Worm (Caenorhabditis elegans) whole organism, late embryonic: ENCODE data around the gene isy-1.

Experiments used
- C08G9.2 ChIP-seq: sonication (generic microtip); optimal IDR thresholded peaks from 2 replicates; lab custom pipeline; 2016; ENCODE audit warnings: mild to moderate bottlenecking, missing genetic modification characterization, moderate library complexity, missing compliant biosample characterization
- C38D4.7 ChIP-seq: fragments of 200-800 bp; sonication (Bioruptor generic); optimal IDR thresholded peaks from 2 replicates; lab custom pipeline; 2018; ENCODE audit warnings: mild to moderate bottlenecking, missing genetic modification characterization, moderate library complexity, missing compliant biosample characterization
- F13H6.1 ChIP-seq: sonication (generic microtip); optimal IDR thresholded peaks from 2 replicates; lab custom pipeline; 2016; ENCODE audit warnings: missing genetic modification characterization, missing compliant biosample characterization
- T23F11.4 ChIP-seq: fragments of 200-800 bp; sonication (Bioruptor generic); optimal IDR thresholded peaks from 2 replicates; lab custom pipeline; 2018; ENCODE audit warnings: mild to moderate bottlenecking, missing genetic modification characterization, missing compliant biosample characterization
- ama-1 ChIP-seq: fragments of 150-350 bp; optimal IDR thresholded peaks from 2 replicates; lab custom pipeline; 2014
- ceh-14 ChIP-seq: sonication (generic microtip); optimal IDR thresholded peaks from 2 replicates; lab custom pipeline; 2016; ENCODE audit warnings: missing genotype, missing genetic modification characterization, missing compliant biosample characterization
- ceh-19 ChIP-seq: fragments of 200-800 bp; sonication (Bioruptor generic); optimal IDR thresholded peaks from 2 replicates; lab custom pipeline; 2018; ENCODE audit warnings: mild to moderate bottlenecking, missing genetic modification characterization, missing compliant biosample characterization
- ceh-2 ChIP-seq: sonication (generic microtip); optimal IDR thresholded peaks from 2 replicates; lab custom pipeline; 2016; ENCODE audit warnings: missing genotype, missing genetic modification characterization, missing compliant biosample characterization
- ceh-24 ChIP-seq: sonication (generic microtip); optimal IDR thresholded peaks from 2 replicates; lab custom pipeline; 2016; ENCODE audit warnings: mild to moderate bottlenecking, missing genetic modification characterization, missing compliant biosample characterization
- ceh-30 ChIP-seq: fragments of 150-350 bp; optimal IDR thresholded peaks from 2 replicates; lab custom pipeline; 2014; ENCODE audit warnings: missing biosample characterization, missing genetic modification characterization
- ceh-31 ChIP-seq: sonication (generic microtip); optimal IDR thresholded peaks from 2 replicates; lab custom pipeline; 2016; ENCODE audit warnings: missing genetic modification characterization, missing compliant biosample characterization
- ceh-34 ChIP-seq: sonication (generic microtip); optimal IDR thresholded peaks from 2 replicates; lab custom pipeline; 2016; ENCODE audit warnings: mild to moderate bottlenecking, missing genetic modification characterization, missing compliant biosample characterization
- ceh-45 ChIP-seq: fragments of 200-800 bp; sonication (Bioruptor generic); IDR thresholded peaks from 2 replicates; pipeline ENCODE4 v1.3.6; 2022; ENCODE audit warnings: missing genetic modification reagents, missing genetic modification characterization, missing compliant biosample characterization
- che-1 ChIP-seq: sonication (generic microtip); optimal IDR thresholded peaks from 2 replicates; lab custom pipeline; 2016; ENCODE audit warnings: mild to moderate bottlenecking, missing genetic modification characterization, missing compliant biosample characterization
- dmd-4 ChIP-seq: sonication (generic microtip); optimal IDR thresholded peaks from 2 replicates; lab custom pipeline; 2016; ENCODE audit warnings: borderline replicate concordance, missing genetic modification characterization, missing compliant biosample characterization
- dve-1 ChIP-seq: sonication (generic microtip); optimal IDR thresholded peaks from 2 replicates; lab custom pipeline; 2017; ENCODE audit warnings: antibody characterized with exemption, mild to moderate bottlenecking, missing genetic modification characterization, missing compliant biosample characterization
- elt-4 ChIP-seq: sonication (generic microtip); optimal IDR thresholded peaks from 2 replicates; lab custom pipeline; 2016; ENCODE audit warnings: missing genetic modification characterization, missing compliant biosample characterization
- fkh-10 ChIP-seq: fragments of 150-350 bp; optimal IDR thresholded peaks from 2 replicates; lab custom pipeline; 2014; ENCODE audit warnings: missing biosample characterization, missing genetic modification reagents, missing genetic modification characterization
- fkh-6 ChIP-seq: sonication (generic microtip); optimal IDR thresholded peaks from 2 replicates; lab custom pipeline; 2016; ENCODE audit warnings: missing genetic modification characterization, missing compliant biosample characterization
- hlh-30 ChIP-seq: sonication (generic microtip); optimal IDR thresholded peaks from 2 replicates; lab custom pipeline; 2017; ENCODE audit warnings: antibody characterized with exemption, missing genetic modification characterization, missing compliant biosample characterization; ENCODE audit not compliant: insufficient read depth
- hlh-8 ChIP-seq: sonication (generic microtip); optimal IDR thresholded peaks from 2 replicates; lab custom pipeline; 2016; ENCODE audit warnings: missing genotype, missing genetic modification characterization, missing compliant biosample characterization
- lin-11 ChIP-seq: fragments of 200-800 bp; sonication (Bioruptor generic); optimal IDR thresholded peaks from 2 replicates; lab custom pipeline; 2018; ENCODE audit warnings: mild to moderate bottlenecking, missing genetic modification characterization, missing compliant biosample characterization
- mec-3 ChIP-seq: sonication (generic microtip); optimal IDR thresholded peaks from 2 replicates; lab custom pipeline; 2016; ENCODE audit warnings: borderline replicate concordance, missing genetic modification characterization, missing compliant biosample characterization
- nfya-1 ChIP-seq: sonication (generic microtip); optimal IDR thresholded peaks from 2 replicates; lab custom pipeline; 2017; ENCODE audit warnings: missing genetic modification characterization, mild to moderate bottlenecking, missing compliant biosample characterization, antibody characterized with exemption, moderate library complexity
- nhr-11 ChIP-seq: fragments of 150-350 bp; optimal IDR thresholded peaks from 2 replicates; lab custom pipeline; 2014; ENCODE audit warnings: missing biosample characterization, missing genetic modification characterization
- npax-4 ChIP-seq: sonication (generic microtip); optimal IDR thresholded peaks from 2 replicates; lab custom pipeline; 2016; ENCODE audit warnings: missing genetic modification characterization, missing compliant biosample characterization
- pag-3 ChIP-seq: sonication (generic microtip); optimal IDR thresholded peaks from 2 replicates; lab custom pipeline; 2016; ENCODE audit warnings: missing compliant biosample characterization, missing genetic modification characterization, borderline replicate concordance
- pat-9 ChIP-seq: fragments of 200-800 bp; sonication (Bioruptor generic); optimal IDR thresholded peaks from 2 replicates; lab custom pipeline; 2018; ENCODE audit warnings: mild to moderate bottlenecking, missing genetic modification characterization, moderate library complexity, missing compliant biosample characterization
- ref-2 ChIP-seq: sonication (generic microtip); optimal IDR thresholded peaks from 2 replicates; lab custom pipeline; 2016; ENCODE audit warnings: missing genetic modification characterization, missing compliant biosample characterization
- rnt-1 ChIP-seq: sonication (generic microtip); optimal IDR thresholded peaks from 2 replicates; lab custom pipeline; 2016; ENCODE audit warnings: missing genetic modification characterization, missing compliant biosample characterization
- sox-2 ChIP-seq: fragments of 200-800 bp; sonication (Bioruptor generic); IDR thresholded peaks from 2 replicates; pipeline ENCODE4 v1.3.6; 2022; ENCODE audit warnings: missing genetic modification reagents, missing genetic modification characterization, missing compliant biosample characterization
- tbx-2 ChIP-seq: sonication (generic microtip); optimal IDR thresholded peaks from 2 replicates; lab custom pipeline; 2016; ENCODE audit warnings: missing genetic modification characterization, missing compliant biosample characterization
- tbx-7 ChIP-seq: sonication (generic microtip); optimal IDR thresholded peaks from 2 replicates; lab custom pipeline; 2016; ENCODE audit warnings: missing genotype, missing genetic modification characterization, missing compliant biosample characterization
- ttx-3 ChIP-seq: sonication (generic microtip); optimal IDR thresholded peaks from 2 replicates; lab custom pipeline; 2016; ENCODE audit warnings: missing genetic modification reagents, missing genetic modification characterization, missing compliant biosample characterization
- unc-55 ChIP-seq: sonication (generic microtip); optimal IDR thresholded peaks from 2 replicates; lab custom pipeline; 2017; ENCODE audit warnings: missing biosample characterization, missing genetic modification reagents, missing genetic modification characterization
- unc-86 ChIP-seq: sonication (generic microtip); optimal IDR thresholded peaks from 2 replicates; lab custom pipeline; 2016; ENCODE audit warnings: missing genetic modification characterization, missing compliant biosample characterization
- zip-5 ChIP-seq: sonication (generic microtip); optimal IDR thresholded peaks from 2 replicates; lab custom pipeline; 2016; ENCODE audit warnings: missing genetic modification characterization, missing compliant biosample characterization
- ztf-16 ChIP-seq: sonication (generic microtip); optimal IDR thresholded peaks from 2 replicates; lab custom pipeline; 2017; ENCODE audit warnings: missing genetic modification characterization, missing compliant biosample characterization

Gene isy-1

DNA sequence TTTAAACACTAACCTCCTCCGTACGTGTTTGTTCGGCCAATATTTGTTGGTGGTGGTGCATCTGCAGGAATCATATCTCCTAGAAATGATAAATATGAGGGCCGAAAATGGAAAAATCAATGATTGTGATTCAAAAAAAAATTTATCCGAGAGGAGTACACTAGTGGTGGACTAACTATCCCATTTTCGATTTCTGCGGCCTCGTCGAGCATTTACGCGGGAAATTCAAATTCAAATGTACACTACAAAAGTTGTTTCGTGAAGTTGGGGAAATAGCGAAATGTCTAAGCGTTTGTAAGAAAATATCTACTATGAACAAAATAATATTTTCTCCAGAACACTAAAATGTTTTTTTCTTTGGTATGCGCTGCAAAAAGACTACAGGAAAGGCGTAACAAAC is 28.8 kb upstream of the isy-1 start (continued):
- TF ChIP-seq unc-86 (tag; lab: Kevin White, UChicago) (no peak), ref-2 (peak; percentile 89), rnt-1 (tag; lab: Kevin White, UChicago) (peak; percentile 83)

DNA sequence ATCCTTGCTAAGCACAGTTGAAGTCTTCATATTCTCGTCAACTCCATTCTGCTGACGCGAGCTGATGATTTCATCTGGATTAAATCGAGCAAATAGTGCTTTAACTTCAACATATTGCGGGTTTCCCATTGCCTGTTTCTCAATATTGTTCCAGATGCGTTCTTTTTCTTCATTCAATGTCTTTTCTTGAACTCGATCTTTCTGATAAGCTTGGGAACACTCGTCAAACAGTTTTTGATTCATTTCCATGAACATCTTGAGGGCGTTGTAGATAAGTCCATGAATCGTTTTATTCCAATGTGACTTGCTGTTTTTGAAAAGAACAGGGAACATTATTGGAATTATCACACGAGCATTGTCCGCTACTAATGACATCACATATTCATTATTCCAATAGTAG is 27.2 kb upstream of the isy-1 start:
- TF ChIP-seq ttx-3 (tag; lab: Kevin White, UChicago) (no peak), ceh-24 (no peak), pag-3 (tag; lab: Kevin White, UChicago) (no peak), ceh-30 (tag; lab: Kevin White, UChicago) (no peak), tbx-2 (tag; lab: Kevin White, UChicago) (no peak), dve-1 (tag; lab: Kevin White, UChicago) (no peak), T23F11.4 (GFP tag; lab: Kevin White, UChicago) (no peak), sox-2 (GFP tag; lab: Robert Waterston, UW) (no peak), ceh-31 (tag; lab: Kevin White, UChicago) (no peak), nhr-11 (no peak), che-1 (tag; lab: Kevin White, UChicago) (no peak), lin-11 (no peak)

- TF ChIP-seq unc-55 (GFP tag; lab: Kevin White, UChicago): no peak
- TF ChIP-seq ceh-45 (GFP tag; lab: Robert Waterston, UW): no peak
- no peak for TF ChIP-seq nfya-1 (tag; lab: Kevin White, UChicago)
- TF ChIP-seq hlh-30: no peak
- TF ChIP-seq T23F11.4 (GFP tag; lab: Kevin White, UChicago): no peak
- TF ChIP-seq rnt-1 (tag; lab: Kevin White, UChicago): no peak
- no peak for TF ChIP-seq fkh-6 (tag; lab: Kevin White, UChicago)
- no peak for TF ChIP-seq sox-2 (GFP tag; lab: Robert Waterston, UW)
- TF ChIP-seq ceh-19: no peak
- TF ChIP-seq pat-9: no peak
- TF ChIP-seq C38D4.7 (GFP tag; lab: Kevin White, UChicago): no peak
- TF ChIP-seq ceh-2 (tag; lab: Kevin White, UChicago): no peak
- TF ChIP-seq mec-3 (tag; lab: Kevin White, UChicago): no peak
- no peak for TF ChIP-seq C08G9.2 (tag; lab: Kevin White, UChicago)
- TF ChIP-seq ceh-34 (tag; lab: Kevin White, UChicago): no peak
- TF ChIP-seq elt-4: no peak
- no peak for TF ChIP-seq fkh-10 (GFP tag; lab: Kevin White, UChicago)
- TF ChIP-seq ama-1 (lab: Kevin White, UChicago): no peak
Observed at ce11 chrV:11022817-11023216, 22.3 kb upstream of the isy-1 start, which contains the start of the genes C13G3.12 and hot-6. TSS of gene C13G3.12 (minus strand) at chrV:11022917. TSS of gene hot-6 (minus strand) at chrV:11022937.

DNA sequence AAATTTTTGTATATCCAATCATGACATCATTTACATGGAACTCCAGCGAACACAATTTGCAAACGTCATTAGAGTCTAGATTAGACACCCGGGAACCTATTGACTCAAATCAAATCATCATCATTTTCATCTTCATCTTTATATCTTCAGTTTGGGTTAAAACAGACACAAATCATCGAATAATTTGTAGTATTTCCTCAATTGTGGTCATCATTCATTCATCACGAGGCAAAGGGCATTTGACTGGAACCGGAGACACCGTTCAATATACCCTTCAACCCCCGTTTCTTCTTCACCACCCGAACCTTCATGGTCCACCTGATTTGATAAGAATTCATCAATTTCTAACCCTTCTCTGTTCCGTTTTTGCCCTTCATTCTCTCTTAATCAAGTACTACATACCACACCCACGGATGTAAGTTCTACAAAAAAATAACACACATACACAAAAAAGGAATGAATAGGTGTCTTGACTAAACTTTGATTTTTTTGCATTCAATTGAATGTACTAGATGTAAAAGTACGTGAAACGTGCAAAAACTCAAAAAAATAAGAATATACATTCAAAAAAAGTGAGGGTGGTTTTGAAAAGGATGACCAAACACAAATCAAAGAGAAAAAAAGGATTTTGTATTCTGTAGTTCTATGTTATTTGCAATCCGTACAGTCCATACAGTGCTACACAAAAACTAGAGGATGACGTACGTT is 16.5 kb upstream of the isy-1 start:
- no peak for TF ChIP-seq rnt-1 (tag; lab: Kevin White, UChicago)
- no peak for TF ChIP-seq F13H6.1 (tag; lab: Kevin White, UChicago)
- no peak for TF ChIP-seq ref-2
- TF ChIP-seq dve-1 (tag; lab: Kevin White, UChicago): no peak
- no peak for TF ChIP-seq tbx-7
- TF ChIP-seq ceh-14 (tag; lab: Kevin White, UChicago): no peak
- TF ChIP-seq ztf-16 (tag; lab: Kevin White, UChicago): no peak
- TF ChIP-seq hlh-8: no peak
- TF ChIP-seq ceh-34 (tag; lab: Kevin White, UChicago): no peak
- TF ChIP-seq ceh-31 (tag; lab: Kevin White, UChicago): no peak
- TF ChIP-seq unc-55 (GFP tag; lab: Kevin White, UChicago): no peak
- TF ChIP-seq dmd-4 (tag; lab: Kevin White, UChicago): no peak
- no peak for TF ChIP-seq zip-5 (tag; lab: Kevin White, UChicago)
- no peak for TF ChIP-seq npax-4 (tag; lab: Kevin White, UChicago)
- TF ChIP-seq, all 69 proteins: peak for 0
